Fruit fly (Drosophila melanogaster) whole organism, wandering third instar larva: Measurements from ENCODE around the gene Tbcc.

ENCODE experiments used
- CG32264 ChIP-seq: fragments of 200-800 bp; sonication (Bioruptor generic); optimal IDR thresholded peaks from 2 replicates; lab custom pipeline; 2016; ENCODE audit warnings: missing biosample characterization, missing genetic modification characterization
- CG9705 ChIP-seq: fragments of 200-800 bp; sonication (Bioruptor generic); optimal IDR thresholded peaks from 2 replicates; lab custom pipeline; 2018; ENCODE audit warnings: missing biosample characterization, mild to moderate bottlenecking, missing genetic modification characterization
- Dfd ChIP-seq: fragments of >200 bp; optimal IDR thresholded peaks from 2 replicates; lab custom pipeline; 2017; ENCODE audit warnings: missing biosample characterization, missing genetic modification characterization
- Dif ChIP-seq: fragments of 200-275, 200-300 bp; sonication (Bioruptor generic); optimal IDR thresholded peaks from 2 replicates; lab custom pipeline; 2018; ENCODE audit warnings: missing biosample characterization, missing genetic modification characterization; ENCODE audit not compliant: partially characterized antibody
- GATAd ChIP-seq: sonication (Bioruptor generic); optimal IDR thresholded peaks from 2 replicates; lab custom pipeline; 2016; ENCODE audit warnings: missing biosample characterization, missing genetic modification characterization
- HLH106 ChIP-seq: fragments of 200-800 bp; optimal IDR thresholded peaks from 3 replicates; lab custom pipeline; 2019; ENCODE audit warnings: missing biosample characterization, mild to moderate bottlenecking, missing genetic modification characterization, moderate library complexity
- Hnf4 ChIP-seq: fragments of 200-800 bp; sonication (Bioruptor generic); optimal IDR thresholded peaks from 2 replicates; lab custom pipeline; 2016; ENCODE audit warnings: missing biosample characterization, mild to moderate bottlenecking, missing genetic modification characterization
- Hr78 ChIP-seq: fragments of >200 bp; optimal IDR thresholded peaks from 2 replicates; lab custom pipeline; 2017; ENCODE audit warnings: missing biosample characterization, missing genetic modification characterization
- Jra ChIP-seq: sonication (Bioruptor generic); optimal IDR thresholded peaks from 2 replicates; lab custom pipeline; 2016; ENCODE audit warnings: missing biosample characterization, missing genetic modification characterization
- Mio ChIP-seq: sonication (Bioruptor generic); optimal IDR thresholded peaks from 2 replicates; lab custom pipeline; 2016; ENCODE audit warnings: missing biosample characterization, missing genetic modification characterization
- Myc ChIP-seq: fragments of >200 bp; optimal IDR thresholded peaks from 2 replicates; lab custom pipeline; 2017
- N ChIP-seq: fragments of >200 bp; optimal IDR thresholded peaks from 2 replicates; lab custom pipeline; 2018; ENCODE audit warnings: missing biosample characterization, missing external identifiers, missing genetic modification characterization
- OdsH ChIP-seq: fragments of 200-800 bp; sonication (Bioruptor generic); optimal IDR thresholded peaks from 2 replicates; lab custom pipeline; 2016; ENCODE audit warnings: missing biosample characterization, mild to moderate bottlenecking, missing genetic modification characterization
- Rel ChIP-seq, 2 experiments: fragments of 200-800 bp; sonication (Bioruptor generic) in 1 of 2; optimal IDR thresholded peaks; 2 replicates in 1 of 2; 3 replicates in 1 of 2; lab custom pipeline; 2016 to 2019; ENCODE audit warnings: mild to moderate bottlenecking in 2 of 2, missing biosample characterization in 2 of 2, missing genetic modification characterization in 2 of 2, moderate library complexity in 1 of 2
- Sp1 ChIP-seq: fragments of 200-800 bp; sonication (Bioruptor generic); optimal IDR thresholded peaks from 3 replicates; lab custom pipeline; 2019; ENCODE audit warnings: missing biosample characterization, mild to moderate bottlenecking, missing genetic modification characterization, moderate library complexity
- Vsx2 ChIP-seq: fragments of 200-300, 225-300 bp; sonication (Bioruptor generic); optimal IDR thresholded peaks from 2 replicates; lab custom pipeline; 2018; ENCODE audit warnings: missing biosample characterization, missing genetic modification characterization; ENCODE audit not compliant: partially characterized antibody
- br ChIP-seq: fragments of 200-800 bp; sonication (Bioruptor generic); optimal IDR thresholded peaks from 2 replicates; lab custom pipeline; 2016; ENCODE audit warnings: missing biosample characterization, missing genetic modification characterization
- brk ChIP-seq: fragments of 200-800 bp; sonication (Bioruptor generic); optimal IDR thresholded peaks from 2 replicates; lab custom pipeline; 2016; ENCODE audit warnings: missing biosample characterization, mild to moderate bottlenecking, missing genetic modification characterization
- dl ChIP-seq, 2 experiments: fragments of 175-275, 200-275 bp in 1 of 2; fragments of 200-275 bp in 1 of 2; sonication (Bioruptor generic); optimal IDR thresholded peaks; lab custom pipeline; 2018; ENCODE audit warnings: mild to moderate bottlenecking in 2 of 2, missing biosample characterization in 2 of 2, missing genetic modification characterization in 2 of 2, moderate library complexity in 2 of 2; ENCODE audit not compliant: partially characterized antibody in 2 of 2, insufficient read depth in 1 of 2
- dmrt93B ChIP-seq: fragments of 200-800 bp; sonication (Bioruptor generic); optimal IDR thresholded peaks from 2 replicates; lab custom pipeline; 2018; ENCODE audit warnings: missing biosample characterization, mild to moderate bottlenecking, missing genetic modification characterization
- dsf ChIP-seq: sonication (Bioruptor generic); optimal IDR thresholded peaks from 2 replicates; lab custom pipeline; 2016; ENCODE audit warnings: missing biosample characterization, missing genetic modification characterization, borderline replicate concordance
- ey ChIP-seq: fragments of 200-800 bp; sonication (Bioruptor generic); optimal IDR thresholded peaks from 2 replicates; lab custom pipeline; 2016; ENCODE audit warnings: missing biosample characterization, missing genetic modification characterization
- foxo ChIP-seq, 2 experiments: fragments of 200-800 bp; sonication (Bioruptor generic); optimal IDR thresholded peaks; 2 replicates in 1 of 2; 3 replicates in 1 of 2; lab custom pipeline; 2016 to 2017; ENCODE audit warnings: missing biosample characterization in 2 of 2, missing genetic modification characterization in 2 of 2
- fru ChIP-seq: fragments of 200-800 bp; sonication (Bioruptor generic); optimal IDR thresholded peaks from 3 replicates; lab custom pipeline; 2016; ENCODE audit warnings: missing biosample characterization, mild to moderate bottlenecking, missing genetic modification characterization
- h ChIP-seq: fragments of 200-800 bp; sonication (Bioruptor generic); optimal IDR thresholded peaks from 3 replicates; lab custom pipeline; 2016; ENCODE audit warnings: missing biosample characterization, mild to moderate bottlenecking, missing genetic modification characterization
- jim ChIP-seq: fragments of 175-275, 200-325 bp; sonication (Bioruptor generic); optimal IDR thresholded peaks from 2 replicates; lab custom pipeline; 2016; ENCODE audit warnings: missing biosample characterization, mild to moderate bottlenecking, missing genetic modification characterization
- lola ChIP-seq: fragments of >200 bp; optimal IDR thresholded peaks from 2 replicates; lab custom pipeline; 2017; ENCODE audit warnings: missing biosample characterization, missing genetic modification characterization
- pan ChIP-seq: fragments of >200 bp; optimal IDR thresholded peaks from 2 replicates; lab custom pipeline; 2017
- psq ChIP-seq: fragments of 200-800 bp; sonication (Bioruptor generic); optimal IDR thresholded peaks from 3 replicates; lab custom pipeline; 2017; ENCODE audit warnings: missing biosample characterization, mild to moderate bottlenecking, missing genetic modification characterization, moderate library complexity
- rgr ChIP-seq: fragments of 200-800 bp; sonication (Bioruptor generic); optimal IDR thresholded peaks from 3 replicates; lab custom pipeline; 2016; ENCODE audit warnings: missing biosample characterization, mild to moderate bottlenecking, missing genetic modification characterization
- sage ChIP-seq: fragments of 200-800 bp; sonication (Bioruptor generic); optimal IDR thresholded peaks from 2 replicates; lab custom pipeline; 2016; ENCODE audit warnings: missing biosample characterization, mild to moderate bottlenecking, missing genetic modification characterization
- sv ChIP-seq: fragments of 200-800 bp; sonication (Bioruptor generic); optimal IDR thresholded peaks from 3 replicates; lab custom pipeline; 2016; ENCODE audit warnings: missing biosample characterization, missing genetic modification characterization
- tai ChIP-seq: sonication (Bioruptor generic); optimal IDR thresholded peaks from 2 replicates; lab custom pipeline; 2016; ENCODE audit warnings: missing biosample characterization, missing genetic modification characterization
- woc ChIP-seq: sonication (Bioruptor generic); optimal IDR thresholded peaks from 2 replicates; lab custom pipeline; 2016; ENCODE audit warnings: missing biosample characterization, mild to moderate bottlenecking, missing genetic modification characterization

The Tbcc gene

DNA sequence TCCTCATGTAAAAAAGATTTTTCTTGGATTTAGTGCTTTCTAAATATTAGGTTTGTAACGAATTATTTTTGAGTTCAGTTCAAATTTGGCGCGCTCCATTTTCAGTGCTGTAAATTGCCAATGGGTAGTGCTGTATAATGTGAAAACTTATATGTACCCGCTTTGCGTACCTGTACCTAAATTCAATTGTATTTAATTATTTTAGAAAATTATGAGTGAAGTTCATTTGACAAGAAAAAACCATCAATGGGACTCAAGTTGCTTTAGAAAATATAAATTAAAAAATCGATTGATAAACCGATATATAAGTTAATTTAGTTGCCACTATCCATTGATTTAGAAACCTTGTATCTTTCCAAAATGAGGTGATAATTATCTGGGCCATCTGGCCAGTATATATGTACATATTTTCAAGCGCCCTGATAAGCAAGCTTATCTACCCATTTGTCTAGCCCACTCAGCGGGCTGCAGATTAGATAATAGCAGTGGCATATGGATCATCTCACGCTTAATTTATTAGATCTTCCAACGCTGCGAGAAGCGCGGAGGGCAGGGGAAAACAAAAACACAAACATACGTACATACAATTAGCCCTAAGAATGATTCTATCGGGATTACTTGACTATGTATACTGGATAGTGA lies 36.7 kb upstream of the Tbcc start (continued):
- TF ChIP-seq Mio (GFP tag; lab: Kevin White, UChicago) = no peak
- TF ChIP-seq tai = no peak
- peak; percentile 34 for TF ChIP-seq OdsH (GFP tag; lab: Kevin White, UChicago)
- peak; percentile 32 for TF ChIP-seq br (GFP tag; lab: Kevin White, UChicago)
- peak; percentile 31 for TF ChIP-seq HLH106 (tag; lab: Kevin White, UChicago)
- no peak for TF ChIP-seq lola
- no peak for TF ChIP-seq Hr78
- TF ChIP-seq Sp1 (GFP tag; lab: Kevin White, UChicago) = peak; percentile 26
- no peak for TF ChIP-seq Dfd
- peak; percentile 25 for TF ChIP-seq sv (GFP tag; lab: Kevin White, UChicago)
- no peak for TF ChIP-seq brk (GFP tag; lab: Kevin White, UChicago)
- peak; percentile 46 for TF ChIP-seq rgr

DNA sequence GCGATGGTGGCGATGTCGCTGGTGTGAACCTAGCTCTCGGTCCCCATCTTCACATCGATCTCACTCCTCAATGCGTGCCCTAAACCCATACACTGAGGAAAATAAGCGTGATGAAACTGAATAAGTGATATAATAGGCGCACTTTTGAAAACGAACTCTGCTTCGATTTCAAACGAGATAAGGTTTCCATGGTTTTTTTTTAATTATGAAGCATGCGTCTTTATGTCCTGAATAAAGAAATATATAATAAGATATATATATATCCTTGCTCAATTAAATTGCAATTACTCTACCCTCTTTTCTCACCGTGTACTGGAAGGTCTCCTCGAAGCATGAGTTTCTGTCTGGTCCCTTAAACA lies 35.3 kb upstream of the Tbcc start:
- TF ChIP-seq Vsx2 (no peak), rgr (peak; percentile 89), woc (GFP tag; lab: Kevin White, UChicago) (peak; percentile 39), fru (GFP tag; lab: Kevin White, UChicago) (peak; percentile 80), dsf (no peak), HLH106 (tag; lab: Kevin White, UChicago) (peak; percentile 89), Dfd (no peak), CG32264 (peak; percentile 46), tai (no peak), sv (GFP tag; lab: Kevin White, UChicago) (no peak), dmrt93B (GFP tag; lab: Kevin White, UChicago) (peak; percentile 69), br (GFP tag; lab: Kevin White, UChicago) (peak; percentile 64), ey (GFP tag; lab: Kevin White, UChicago) (peak; percentile 75), Jra (GFP tag; lab: Kevin White, UChicago) (peak; percentile 13), Myc (lab: Kevin White, UChicago) (no peak), Hnf4 (peak; percentile 63), psq (peak; percentile 86), dl (GFP tag; optimal IDR thresholded peaks at IDR 0.05; lab: Kevin White, UChicago; ENCODE audit: insufficient read depth in 1 of 2, partially characterized antibody in 2 of 2) (no peak), CG9705 (GFP tag; lab: Kevin White, UChicago) (peak; percentile 69), Rel (GFP tag; optimal IDR thresholded peaks at IDR 0.05; lab: Kevin White, UChicago) (peak; percentile 85), Rel (tag; optimal IDR thresholded peaks at IDR 0.05; lab: Kevin White, UChicago) (peak; percentile 22), brk (GFP tag; lab: Kevin White, UChicago) (no peak), Dif (GFP tag; lab: Kevin White, UChicago) (no peak), OdsH (GFP tag; lab: Kevin White, UChicago) (peak; percentile 87), Sp1 (GFP tag; lab: Kevin White, UChicago) (peak; percentile 89), h (GFP tag; lab: Kevin White, UChicago) (peak; percentile 88), sage (GFP tag; lab: Kevin White, UChicago) (peak; percentile 75), Mio (GFP tag; lab: Kevin White, UChicago) (no peak), foxo (GFP tag; optimal IDR thresholded peaks at IDR 0.05; lab: Kevin White, UChicago) (peak in 1 of 2 experiments; percentile 91)
- TF ChIP-seq, all 38 proteins: peak for 18

DNA sequence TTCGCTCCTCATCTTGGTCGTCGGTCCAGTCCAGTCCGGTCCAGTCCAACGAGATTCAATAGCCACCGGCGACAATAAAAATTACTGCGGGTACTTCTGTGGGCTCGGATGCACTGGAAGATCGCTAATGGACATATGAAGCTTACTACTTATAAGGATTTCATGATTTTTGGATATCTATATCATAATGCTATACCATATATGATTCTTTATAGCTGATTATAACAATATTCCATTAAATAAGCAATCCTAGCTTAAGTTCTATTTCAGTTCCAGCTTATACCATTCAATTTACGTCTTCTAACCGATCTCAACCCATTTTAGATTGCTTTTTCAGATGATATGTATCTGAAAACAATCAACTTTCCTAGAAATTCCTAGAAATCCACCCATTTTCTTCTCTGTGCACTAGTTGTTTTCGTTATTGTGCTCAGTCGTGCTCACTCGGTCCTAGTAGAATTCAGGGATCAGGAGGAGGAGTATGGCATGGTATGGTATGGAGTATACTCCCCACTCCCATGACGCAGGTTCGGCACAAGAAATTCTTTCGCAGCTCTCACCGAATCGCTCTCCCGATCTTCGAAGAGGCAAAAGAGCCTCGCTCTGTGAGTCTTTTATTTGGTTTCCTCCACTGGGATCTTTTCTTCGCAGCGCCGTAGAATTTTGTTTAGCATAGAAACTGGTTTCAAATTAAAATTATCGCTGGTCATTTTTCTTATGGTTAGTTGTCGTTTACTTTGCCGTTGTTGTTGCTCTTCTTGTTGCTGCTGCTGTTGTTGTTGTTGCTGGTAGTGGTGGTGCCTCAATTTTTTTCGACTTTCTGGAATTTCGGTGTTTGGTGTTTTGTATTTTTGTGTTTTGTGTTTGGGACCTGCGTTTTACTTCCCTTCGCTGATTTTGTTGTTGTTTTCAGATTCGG lies 34.7 kb upstream of the Tbcc start:
- TF ChIP-seq tai (no peak), Mio (GFP tag; lab: Kevin White, UChicago) (no peak), woc (GFP tag; lab: Kevin White, UChicago) (peak; percentile 65), lola (no peak), Dfd (no peak), CG9705 (GFP tag; lab: Kevin White, UChicago) (peak; percentile 32), jim (no peak), GATAd (no peak), fru (GFP tag; lab: Kevin White, UChicago) (peak; percentile 89), h (GFP tag; lab: Kevin White, UChicago) (peak; percentile 73), sage (GFP tag; lab: Kevin White, UChicago) (peak; percentile 3), rgr (peak; percentile 63), dsf (no peak), Hr78 (no peak), Rel (GFP tag; optimal IDR thresholded peaks at IDR 0.05; lab: Kevin White, UChicago) (no peak), Rel (tag; optimal IDR thresholded peaks at IDR 0.05; lab: Kevin White, UChicago) (no peak), HLH106 (tag; lab: Kevin White, UChicago) (peak; percentile 84), Jra (GFP tag; lab: Kevin White, UChicago) (no peak), Vsx2 (no peak), sv (GFP tag; lab: Kevin White, UChicago) (no peak), N (GFP tag; lab: Kevin White, UChicago) (no peak), dl (GFP tag; optimal IDR thresholded peaks at IDR 0.05; lab: Kevin White, UChicago; ENCODE audit: insufficient read depth in 1 of 2, partially characterized antibody in 2 of 2) (peak; percentile 43 to 75), dmrt93B (GFP tag; lab: Kevin White, UChicago) (peak; percentile 85), Myc (lab: Kevin White, UChicago) (no peak), brk (GFP tag; lab: Kevin White, UChicago) (no peak), pan (lab: Kevin White, UChicago) (no peak), Sp1 (GFP tag; lab: Kevin White, UChicago) (peak; percentile 57), OdsH (GFP tag; lab: Kevin White, UChicago) (peak; percentile 79), foxo (GFP tag; optimal IDR thresholded peaks at IDR 0.05; lab: Kevin White, UChicago) (peak in 1 of 2 experiments; percentile 63), Hnf4 (no peak), ey (GFP tag; lab: Kevin White, UChicago) (peak; percentile 87), CG32264 (no peak), psq (peak; percentile 33), br (GFP tag; lab: Kevin White, UChicago) (peak; percentile 65), Dif (GFP tag; lab: Kevin White, UChicago) (peak; percentile 72)
